Worm (Caenorhabditis elegans) whole organism, L1 larva: ENCODE results near the gene F26G1.5.
A peak's percentile ranks its signal among the peaks of the same experiment; 100 is the strongest.

ENCODE experiments used
- C16A3.4 ChIP-seq: fragments of 150-350 bp; optimal IDR thresholded peaks from 2 replicates; lab custom pipeline; 2014; ENCODE audit warnings: missing biosample characterization, missing genetic modification characterization
- C34B4.2 ChIP-seq: sonication (generic microtip); optimal IDR thresholded peaks from 2 replicates; lab custom pipeline; 2017; ENCODE audit warnings: mild to moderate bottlenecking, missing genetic modification characterization, missing compliant biosample characterization
- Y116A8C.19 ChIP-seq: sonication (generic microtip); optimal IDR thresholded peaks from 2 replicates; lab custom pipeline; 2016; ENCODE audit warnings: missing compliant biosample characterization, missing genetic modification characterization, borderline replicate concordance
- ceh-8 ChIP-seq: fragments of 200-800 bp; sonication (Bioruptor generic); optimal IDR thresholded peaks from 2 replicates; lab custom pipeline; 2018; ENCODE audit warnings: mild to moderate bottlenecking, missing genetic modification characterization, moderate library complexity, missing compliant biosample characterization
- ces-1 ChIP-seq: fragments of 150-350 bp; optimal IDR thresholded peaks from 2 replicates; lab custom pipeline; 2014; ENCODE audit warnings: missing biosample characterization, missing genetic modification reagents, missing genetic modification characterization
- dpl-1 ChIP-seq, 3 experiments: fragments of 150-350 bp in 2 of 3; sonication (generic microtip) in 1 of 3; optimal IDR thresholded peaks; 2 replicates each; lab custom pipeline; 2014 to 2017; ENCODE audit warnings: missing biosample characterization in 3 of 3, missing genetic modification characterization in 3 of 3, missing genetic modification reagents in 3 of 3
- efl-1 ChIP-seq, 4 experiments: fragments of 150-350 bp; optimal IDR thresholded peaks in 3 of 4; peaks in 1 of 4; 1 replicate in 1 of 4; 2 replicates in 3 of 4; lab custom pipeline; 2014; ENCODE audit warnings: missing biosample characterization in 2 of 4, missing genetic modification characterization in 2 of 4, missing genetic modification reagents in 2 of 4
- egl-13 ChIP-seq: sonication (generic microtip); optimal IDR thresholded peaks from 2 replicates; lab custom pipeline; 2016; ENCODE audit warnings: missing genotype, missing genetic modification reagents, missing genetic modification characterization, missing compliant biosample characterization
- elt-2 ChIP-seq: sonication (generic microtip); optimal IDR thresholded peaks from 2 replicates; lab custom pipeline; 2016; ENCODE audit warnings: missing genetic modification characterization, mild to moderate bottlenecking, inconsistent platforms, missing compliant biosample characterization, missing genetic modification reagents
- ets-5 ChIP-seq: fragments of 200-800 bp; sonication (Bioruptor generic); IDR thresholded peaks from 2 replicates; pipeline ENCODE4 v1.3.6; 2022; ENCODE audit warnings: missing genetic modification characterization, missing compliant biosample characterization
- fkh-8 ChIP-seq: sonication (generic microtip); optimal IDR thresholded peaks from 2 replicates; lab custom pipeline; 2016; ENCODE audit warnings: mild to moderate bottlenecking, missing genetic modification characterization, missing compliant biosample characterization
- grh-1 ChIP-seq: fragments of 200-800 bp; sonication (Bioruptor generic); IDR thresholded peaks from 2 replicates; pipeline ENCODE4 v1.3.6; 2022; ENCODE audit warnings: missing genetic modification reagents, missing genetic modification characterization, missing compliant biosample characterization
- hlh-17 ChIP-seq: fragments of 200-800 bp; sonication (Bioruptor generic); optimal IDR thresholded peaks from 2 replicates; lab custom pipeline; 2018; ENCODE audit warnings: missing genetic modification characterization, mild to moderate bottlenecking, missing compliant biosample characterization, moderate library complexity, borderline replicate concordance
- hpl-2 ChIP-seq: fragments of 150-350 bp; optimal IDR thresholded peaks from 2 replicates; lab custom pipeline; 2014; ENCODE audit warnings: missing biosample characterization, missing genetic modification reagents, missing genetic modification characterization
- irx-1 ChIP-seq: sonication (generic microtip); optimal IDR thresholded peaks from 2 replicates; lab custom pipeline; 2016; ENCODE audit warnings: missing genetic modification characterization, missing compliant biosample characterization
- isw-1 ChIP-seq: fragments of 200-800 bp; sonication (Bioruptor generic); IDR thresholded peaks from 2 replicates; pipeline ENCODE4 v1.3.6; 2022; ENCODE audit warnings: missing genetic modification characterization, missing compliant biosample characterization
- lin-39 ChIP-seq: fragments of 150-350 bp; optimal IDR thresholded peaks from 2 replicates; lab custom pipeline; 2014; ENCODE audit warnings: missing biosample characterization, missing genetic modification reagents, missing genetic modification characterization
- lir-3 ChIP-seq: sonication (generic microtip); optimal IDR thresholded peaks from 2 replicates; lab custom pipeline; 2016; ENCODE audit warnings: mild to moderate bottlenecking, missing genetic modification characterization, moderate library complexity, missing compliant biosample characterization; ENCODE audit not compliant: poor library complexity
- mdl-1 ChIP-seq, 2 experiments: fragments of 150-350 bp; optimal IDR thresholded peaks; 2 replicates each; lab custom pipeline; 2014 to 2017; ENCODE audit warnings: missing biosample characterization in 2 of 2, missing genetic modification characterization in 2 of 2, inconsistent platforms in 1 of 2
- mef-2 ChIP-seq: fragments of 150-350 bp; optimal IDR thresholded peaks from 2 replicates; lab custom pipeline; 2014; ENCODE audit warnings: missing biosample characterization, missing genetic modification characterization
- mep-1 ChIP-seq: fragments of 150-350 bp; optimal IDR thresholded peaks from 2 replicates; lab custom pipeline; 2014; ENCODE audit warnings: missing biosample characterization, missing genetic modification characterization
- nhr-11 ChIP-seq: fragments of 150-350 bp; optimal IDR thresholded peaks from 2 replicates; lab custom pipeline; 2014; ENCODE audit warnings: missing biosample characterization, missing genetic modification characterization
- nhr-20 ChIP-seq: sonication (generic microtip); optimal IDR thresholded peaks from 2 replicates; lab custom pipeline; 2016; ENCODE audit warnings: mild to moderate bottlenecking, missing genetic modification characterization, missing compliant biosample characterization
- nhr-47 ChIP-seq: sonication (generic microtip); optimal IDR thresholded peaks from 2 replicates; lab custom pipeline; 2016; ENCODE audit warnings: mild to moderate bottlenecking, missing genetic modification characterization, moderate library complexity, missing compliant biosample characterization
- nhr-71 ChIP-seq: sonication (generic microtip); optimal IDR thresholded peaks from 2 replicates; lab custom pipeline; 2016; ENCODE audit warnings: mild to moderate bottlenecking, missing genetic modification characterization, moderate library complexity, missing compliant biosample characterization
- nhr-76 ChIP-seq: sonication (generic microtip); optimal IDR thresholded peaks from 2 replicates; lab custom pipeline; 2017; ENCODE audit warnings: missing biosample characterization, missing genetic modification characterization
- nhr-77 ChIP-seq: fragments of 150-350 bp; optimal IDR thresholded peaks from 2 replicates; lab custom pipeline; 2014; ENCODE audit warnings: missing biosample characterization, missing genetic modification characterization
- nhr-85 ChIP-seq: sonication (generic microtip); peaks from one replicate; lab custom pipeline; 2016; ENCODE audit warnings: missing genetic modification characterization, inconsistent platforms, missing compliant biosample characterization
- pag-3 ChIP-seq: sonication (generic microtip); optimal IDR thresholded peaks from 2 replicates; lab custom pipeline; 2017; ENCODE audit warnings: missing genetic modification characterization, mild to moderate bottlenecking, missing compliant biosample characterization, antibody characterized with exemption, borderline replicate concordance; ENCODE audit not compliant: insufficient read depth
- pax-3 ChIP-seq: fragments of 200-800 bp; sonication (Bioruptor generic); optimal IDR thresholded peaks from 2 replicates; lab custom pipeline; 2018; ENCODE audit warnings: mild to moderate bottlenecking, missing genetic modification characterization, moderate library complexity, missing compliant biosample characterization
- rnt-1 ChIP-seq: sonication (generic microtip); optimal IDR thresholded peaks from 2 replicates; lab custom pipeline; 2016; ENCODE audit warnings: mild to moderate bottlenecking, missing genetic modification characterization, moderate library complexity, missing compliant biosample characterization
- sptf-1 ChIP-seq: fragments of 150-350 bp; optimal IDR thresholded peaks from 2 replicates; lab custom pipeline; 2014; ENCODE audit warnings: missing biosample characterization, missing genetic modification characterization
- swsn-7 ChIP-seq: sonication (generic microtip); optimal IDR thresholded peaks from 2 replicates; lab custom pipeline; 2016; ENCODE audit warnings: missing genetic modification characterization, missing compliant biosample characterization
- tbx-2 ChIP-seq: sonication (generic microtip); optimal IDR thresholded peaks from 2 replicates; lab custom pipeline; 2016; ENCODE audit warnings: missing genetic modification characterization, missing compliant biosample characterization
- unc-130 ChIP-seq: fragments of 150-350 bp; optimal IDR thresholded peaks from 2 replicates; lab custom pipeline; 2017; ENCODE audit warnings: missing biosample characterization, missing genetic modification characterization, inconsistent platforms
- xbp-1 ChIP-seq: sonication (generic microtip); optimal IDR thresholded peaks from 2 replicates; lab custom pipeline; 2016; ENCODE audit warnings: missing genetic modification characterization, missing compliant biosample characterization
- zag-1 ChIP-seq: fragments of 150-350 bp; optimal IDR thresholded peaks from 2 replicates; lab custom pipeline; 2014; ENCODE audit warnings: missing biosample characterization, missing genetic modification characterization
- ztf-11 ChIP-seq, 2 experiments: sonication (generic microtip); optimal IDR thresholded peaks; 2 replicates each; lab custom pipeline; 2016 to 2017; ENCODE audit warnings: missing genetic modification characterization in 2 of 2, missing biosample characterization in 1 of 2, missing compliant biosample characterization in 1 of 2
- ztf-4 ChIP-seq: fragments of 150-350 bp; optimal IDR thresholded peaks from 2 replicates; lab custom pipeline; 2014; ENCODE audit warnings: missing biosample characterization, missing genetic modification characterization

F26G1.5 gene

DNA sequence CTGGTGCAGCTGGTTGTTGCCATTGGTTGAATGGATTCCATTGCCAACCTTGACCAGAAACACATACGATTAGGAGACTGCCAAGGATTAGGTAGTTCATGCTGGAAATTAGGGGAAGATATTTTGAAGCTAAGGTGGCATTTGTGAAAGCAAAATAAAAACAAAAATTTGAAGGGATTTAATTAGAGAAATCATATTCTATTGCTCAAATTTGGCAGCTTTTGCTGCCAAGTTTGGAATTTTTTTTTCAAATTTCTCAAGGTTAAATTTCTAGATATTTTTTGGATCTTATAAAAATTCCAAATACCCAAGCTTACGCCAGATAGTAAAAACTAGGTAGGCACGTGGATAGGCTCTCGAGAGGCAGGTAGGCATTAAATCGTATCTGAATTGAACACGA, at the start of gene F26G1.5:
Gene F26G1.5, minus strand, starts transcription at position 101 of the 400 bp plus-strand sequence.
- no peak for TF ChIP-seq mep-1 (tag; lab: Kevin White, UChicago)
- no peak for TF ChIP-seq pax-3 (tag; lab: Kevin White, UChicago)
- TF ChIP-seq nhr-76: no peak
- TF ChIP-seq sptf-1 (tag; lab: Kevin White, UChicago): no peak
- no peak for TF ChIP-seq fkh-8 (tag; lab: Kevin White, UChicago)
- no peak for TF ChIP-seq nhr-47
- no peak for TF ChIP-seq nhr-85 (tag; lab: Kevin White, UChicago)
- TF ChIP-seq C34B4.2 (tag; lab: Kevin White, UChicago): no peak
- TF ChIP-seq irx-1 (tag; lab: Kevin White, UChicago): no peak
- TF ChIP-seq zag-1 (tag; lab: Kevin White, UChicago): no peak
- TF ChIP-seq ceh-8 (GFP tag; lab: Kevin White, UChicago): no peak
- TF ChIP-seq nhr-20 (tag; lab: Kevin White, UChicago): no peak
- TF ChIP-seq hlh-17: no peak
- TF ChIP-seq dpl-1 (GFP tag; optimal IDR thresholded peaks at IDR 0.05; lab: Kevin White, UChicago): no peak

DNA sequence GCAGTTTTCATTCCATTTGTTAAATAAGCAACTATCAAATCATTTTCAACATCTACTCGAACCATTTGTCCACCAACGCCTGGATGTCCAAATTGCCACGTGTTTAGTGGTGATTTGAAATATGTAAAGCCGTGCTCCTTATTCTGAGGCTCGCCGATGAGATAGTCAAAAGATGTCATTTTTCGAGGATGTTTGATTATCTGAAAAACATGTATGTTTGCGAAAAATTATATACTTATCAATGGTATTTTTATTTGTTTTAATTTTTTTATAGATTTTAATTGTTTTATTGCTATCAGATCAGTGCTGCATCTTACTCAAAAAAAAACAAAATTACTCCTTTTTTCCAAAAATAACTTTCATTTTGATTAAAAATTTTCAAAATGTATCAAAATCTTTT, 47.6 kb upstream of the F26G1.5 start:
- TF ChIP-seq ztf-4 (tag; lab: Kevin White, UChicago) (no peak), lin-39 (tag; lab: Kevin White, UChicago) (no peak), ces-1 (GFP tag; lab: Kevin White, UChicago) (no peak), elt-2 (no peak), unc-130 (tag; lab: Kevin White, UChicago) (no peak), tbx-2 (no peak), hpl-2 (GFP tag; lab: Kevin White, UChicago) (no peak), Y116A8C.19 (no peak), pag-3 (tag; lab: Kevin White, UChicago) (no peak), hlh-17 (no peak), C16A3.4 (tag; lab: Kevin White, UChicago) (no peak), C34B4.2 (tag; lab: Kevin White, UChicago) (no peak)

DNA sequence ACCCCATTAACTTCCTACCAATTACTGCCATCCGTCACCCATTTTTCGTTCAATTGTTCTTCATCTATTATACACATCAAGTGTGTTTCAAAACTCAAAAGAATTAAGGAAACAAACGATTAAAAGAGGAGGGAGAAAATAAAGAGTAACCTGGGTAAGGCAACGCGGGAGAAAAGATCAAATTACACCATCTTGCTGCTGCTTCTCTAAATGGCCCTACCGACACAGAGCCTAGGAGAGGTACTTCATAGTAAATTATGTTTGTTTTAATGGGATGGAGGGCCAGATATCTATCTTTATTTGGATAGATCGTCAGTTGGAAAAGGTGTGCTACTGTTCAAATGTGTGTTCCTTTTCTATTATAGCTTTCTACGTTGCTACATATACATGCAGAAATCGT, 44.2 kb upstream of the F26G1.5 start:
- TF ChIP-seq irx-1 (tag; lab: Kevin White, UChicago) (no peak), efl-1 (optimal IDR thresholded peaks at IDR 0.05; lab: Kevin White, UChicago) (no peak), efl-1 (GFP tag; optimal IDR thresholded peaks at IDR 0.05 in 1 of 2; lab: Kevin White, UChicago) (peak in 1 of 2 experiments; percentile 29)

DNA sequence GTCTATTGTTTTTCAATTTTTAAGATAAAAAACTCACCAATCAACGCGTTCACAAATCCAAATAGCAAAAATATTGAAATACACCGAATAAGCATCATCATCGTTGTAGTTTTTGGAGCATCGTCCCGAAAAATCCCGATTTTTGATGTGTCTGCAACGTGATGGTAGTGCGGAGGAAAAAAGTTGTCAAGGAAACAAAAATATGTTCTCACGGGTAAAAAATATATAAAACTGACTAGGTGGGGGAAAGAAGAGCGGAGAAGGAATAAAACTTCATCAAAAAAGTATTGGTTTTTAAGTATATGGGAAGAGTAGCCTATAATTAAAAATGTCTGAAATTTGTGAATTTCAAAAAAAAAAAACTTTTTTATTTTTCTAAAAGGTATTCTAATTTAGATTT, 40.8 kb upstream of the F26G1.5 start, which contains the start of gene rig-6:
Gene rig-6, minus strand, starts transcription at position 101 of the 400 bp plus-strand sequence.
- TF ChIP-seq isw-1 (GFP tag; lab: Robert Waterston, UW): no peak
- no peak for TF ChIP-seq egl-13 (tag; lab: Kevin White, UChicago)
- TF ChIP-seq ztf-11 (tag; optimal IDR thresholded peaks at IDR 0.05; lab: Kevin White, UChicago): no peak
- no peak for TF ChIP-seq nhr-77
- no peak for TF ChIP-seq Y116A8C.19
- no peak for TF ChIP-seq elt-2
- no peak for TF ChIP-seq xbp-1
- no peak for TF ChIP-seq zag-1 (tag; lab: Kevin White, UChicago)
- no peak for TF ChIP-seq lir-3 (tag; lab: Kevin White, UChicago)
- no peak for TF ChIP-seq ets-5 (GFP tag; lab: Robert Waterston, UW)
- TF ChIP-seq grh-1 (GFP tag; lab: Robert Waterston, UW): no peak
- no peak for TF ChIP-seq mef-2
- no peak for TF ChIP-seq nhr-11 (tag; lab: Kevin White, UChicago)
- TF ChIP-seq swsn-7 (tag; lab: Kevin White, UChicago): no peak
- no peak for TF ChIP-seq nhr-71 (tag; lab: Kevin White, UChicago)
- no peak for TF ChIP-seq ceh-8 (GFP tag; lab: Kevin White, UChicago)
- no peak for TF ChIP-seq rnt-1 (tag; lab: Kevin White, UChicago)
- TF ChIP-seq C16A3.4 (tag; lab: Kevin White, UChicago): no peak
- TF ChIP-seq mdl-1 (tag; optimal IDR thresholded peaks at IDR 0.05; lab: Kevin White, UChicago): no peak
